Fruit fly (Drosophila melanogaster) whole organism, prepupa: Measurements from ENCODE around the gene xit.

Experiments
- CG10631 ChIP-seq: fragments of 200-800 bp; sonication (Bioruptor generic); optimal IDR thresholded peaks from 2 replicates; lab custom pipeline; 2016; ENCODE audit warnings: missing biosample characterization, missing genetic modification characterization
- CG10669 ChIP-seq: fragments of 200-800 bp; sonication (Bioruptor generic); optimal IDR thresholded peaks from 3 replicates; lab custom pipeline; 2018; ENCODE audit warnings: missing biosample characterization, mild to moderate bottlenecking, missing genetic modification characterization, moderate library complexity
- CG11294 ChIP-seq: fragments of 200-800 bp; sonication (Bioruptor generic); IDR thresholded peaks from 2 replicates; pipeline ENCODE4 v1.3.6; 2022; ENCODE audit warnings: missing biosample characterization, missing genetic modification characterization
- CG11762 ChIP-seq: fragments of 200-800 bp; sonication (Bioruptor generic); optimal IDR thresholded peaks from 3 replicates; lab custom pipeline; 2016; ENCODE audit warnings: missing biosample characterization, missing genetic modification characterization; ENCODE audit not compliant: insufficient read depth
- CG11902 ChIP-seq: fragments of 200-800 bp; sonication (Bioruptor generic); optimal IDR thresholded peaks from 3 replicates; lab custom pipeline; 2016; ENCODE audit warnings: missing biosample characterization, missing genetic modification characterization
- CG1621 ChIP-seq: fragments of 200-800 bp; sonication (Bioruptor generic); optimal IDR thresholded peaks from 3 replicates; lab custom pipeline; 2018; ENCODE audit warnings: missing biosample characterization, mild to moderate bottlenecking, missing genetic modification characterization
- CG16779 ChIP-seq: fragments of 200-800 bp; sonication (Bioruptor generic); optimal IDR thresholded peaks from 3 replicates; lab custom pipeline; 2017; ENCODE audit warnings: missing biosample characterization, mild to moderate bottlenecking, missing genetic modification characterization
- CG3032 ChIP-seq: fragments of 200-800 bp; optimal IDR thresholded peaks from 2 replicates; lab custom pipeline; 2019; ENCODE audit warnings: missing biosample characterization, mild to moderate bottlenecking, missing genetic modification characterization, moderate library complexity
- CG31627 ChIP-seq: fragments of 200-800 bp; sonication (Bioruptor generic); optimal IDR thresholded peaks from 3 replicates; lab custom pipeline; 2016; ENCODE audit warnings: missing biosample characterization, missing genetic modification characterization
- CG32006 ChIP-seq: fragments of 200-800 bp; sonication (Bioruptor generic); optimal IDR thresholded peaks from 3 replicates; lab custom pipeline; 2017; ENCODE audit warnings: missing biosample characterization, mild to moderate bottlenecking, missing genetic modification characterization
- CG34406 ChIP-seq: fragments of 200-800 bp; sonication (Bioruptor generic); optimal IDR thresholded peaks from 3 replicates; lab custom pipeline; 2016; ENCODE audit warnings: missing biosample characterization, missing genetic modification characterization
- CG3919 ChIP-seq: fragments of 200-800 bp; sonication (Bioruptor generic); optimal IDR thresholded peaks from 3 replicates; lab custom pipeline; 2016; ENCODE audit warnings: missing biosample characterization, missing genetic modification characterization
- CG6276 ChIP-seq: fragments of 200-800 bp; sonication (Bioruptor generic); optimal IDR thresholded peaks from 2 replicates; lab custom pipeline; 2017; ENCODE audit warnings: missing biosample characterization, mild to moderate bottlenecking, missing genetic modification characterization
- CG6792 ChIP-seq: fragments of 200-800 bp; sonication (Bioruptor generic); optimal IDR thresholded peaks from 3 replicates; lab custom pipeline; 2016; ENCODE audit warnings: missing biosample characterization, missing genetic modification characterization
- CG6808 ChIP-seq: fragments of 200-800 bp; sonication (Bioruptor generic); optimal IDR thresholded peaks from 3 replicates; lab custom pipeline; 2017; ENCODE audit warnings: missing biosample characterization, missing genetic modification characterization, mild to moderate bottlenecking, moderate library complexity, missing genetic modification reagents
- CG6854 ChIP-seq: fragments of 200-800 bp; sonication (Bioruptor generic); optimal IDR thresholded peaks from 2 replicates; lab custom pipeline; 2017; ENCODE audit warnings: missing biosample characterization, mild to moderate bottlenecking, missing genetic modification characterization
- CG7368 ChIP-seq: fragments of 200-800 bp; sonication (Bioruptor generic); optimal IDR thresholded peaks from 3 replicates; lab custom pipeline; 2016; ENCODE audit warnings: missing biosample characterization, missing genetic modification characterization
- CG8119 ChIP-seq: fragments of 200-800 bp; sonication (Bioruptor generic); IDR thresholded peaks from 3 replicates; pipeline ENCODE4 v1.3.6; 2022; ENCODE audit warnings: missing biosample characterization, missing genetic modification characterization
- CG8319 ChIP-seq: fragments of 200-800 bp; sonication (Bioruptor generic); optimal IDR thresholded peaks from 3 replicates; lab custom pipeline; 2016; ENCODE audit warnings: missing biosample characterization, missing genetic modification characterization
- CG8632 ChIP-seq: fragments of 200-800 bp; sonication (Bioruptor generic); optimal IDR thresholded peaks from 3 replicates; lab custom pipeline; 2016; ENCODE audit warnings: missing biosample characterization, missing genetic modification characterization
- CG9139 ChIP-seq: fragments of 200-800 bp; sonication (Bioruptor generic); optimal IDR thresholded peaks from 3 replicates; lab custom pipeline; 2017; ENCODE audit warnings: missing biosample characterization, mild to moderate bottlenecking, missing genetic modification characterization
- Eip75B ChIP-seq: fragments of 200-800 bp; sonication (Bioruptor generic); optimal IDR thresholded peaks from 3 replicates; lab custom pipeline; 2016; ENCODE audit warnings: missing biosample characterization, missing genetic modification characterization
- Eip78C ChIP-seq: fragments of 200-800 bp; sonication (Bioruptor generic); peaks from one replicate; lab custom pipeline; 2016; ENCODE audit warnings: missing biosample characterization, missing genetic modification characterization
- Eip93F ChIP-seq: fragments of 200-800 bp; sonication (Bioruptor generic); optimal IDR thresholded peaks from 2 replicates; lab custom pipeline; 2016; ENCODE audit warnings: missing biosample characterization, mild to moderate bottlenecking, missing genetic modification characterization
- Ets21C ChIP-seq: fragments of 200-800 bp; sonication (Bioruptor generic); optimal IDR thresholded peaks from 3 replicates; lab custom pipeline; 2016; ENCODE audit warnings: missing biosample characterization, missing genetic modification characterization
- Hr38 ChIP-seq: sonication (Bioruptor generic); optimal IDR thresholded peaks from 2 replicates; lab custom pipeline; 2016; ENCODE audit warnings: missing biosample characterization, missing genetic modification characterization
- Hr4 ChIP-seq: fragments of 200-800 bp; sonication (Bioruptor generic); optimal IDR thresholded peaks from 3 replicates; lab custom pipeline; 2016; ENCODE audit warnings: missing biosample characterization, missing genetic modification characterization
- Lpt ChIP-seq: fragments of 200-800 bp; sonication (Bioruptor generic); optimal IDR thresholded peaks from 3 replicates; lab custom pipeline; 2016; ENCODE audit warnings: missing biosample characterization, missing genetic modification characterization
- Smox ChIP-seq: fragments of 200-800 bp; sonication (Bioruptor generic); optimal IDR thresholded peaks from 3 replicates; lab custom pipeline; 2016; ENCODE audit warnings: missing biosample characterization, missing genetic modification characterization
- Sox15 ChIP-seq: fragments of 200-800 bp; sonication (Bioruptor generic); optimal IDR thresholded peaks from 3 replicates; lab custom pipeline; 2016; ENCODE audit warnings: missing biosample characterization, missing genetic modification characterization
- achi ChIP-seq: fragments of 200-800 bp; sonication (Bioruptor generic); optimal IDR thresholded peaks from 3 replicates; lab custom pipeline; 2016; ENCODE audit warnings: missing biosample characterization, missing genetic modification characterization
- cyc ChIP-seq: fragments of 200-800 bp; sonication (Bioruptor generic); optimal IDR thresholded peaks from 3 replicates; lab custom pipeline; 2016; ENCODE audit warnings: missing biosample characterization, missing genetic modification characterization
- dsx ChIP-seq: fragments of 200-800 bp; optimal IDR thresholded peaks from 3 replicates; lab custom pipeline; 2019; ENCODE audit warnings: missing biosample characterization, mild to moderate bottlenecking, missing genetic modification characterization, moderate library complexity; ENCODE audit not compliant: poor library complexity, severe bottlenecking
- eg ChIP-seq: fragments of 200-800 bp; sonication (Bioruptor generic); IDR thresholded peaks from 3 replicates; pipeline ENCODE4 v1.3.6; 2022; ENCODE audit warnings: missing biosample characterization, missing genetic modification characterization
- esn ChIP-seq: fragments of 200-800 bp; sonication (Bioruptor generic); optimal IDR thresholded peaks from 2 replicates; lab custom pipeline; 2016; ENCODE audit warnings: missing biosample characterization, mild to moderate bottlenecking, missing genetic modification characterization, moderate library complexity
- fd59A ChIP-seq: fragments of 200-800 bp; sonication (Bioruptor generic); optimal IDR thresholded peaks from 2 replicates; lab custom pipeline; 2017; ENCODE audit warnings: missing biosample characterization, mild to moderate bottlenecking, missing genetic modification characterization, missing genetic modification reagents
- fd85E ChIP-seq: fragments of 200-800 bp; sonication (Bioruptor generic); optimal IDR thresholded peaks from 3 replicates; lab custom pipeline; 2016; ENCODE audit warnings: missing biosample characterization, missing genetic modification characterization
- lz ChIP-seq: fragments of 200-800 bp; sonication (Bioruptor generic); optimal IDR thresholded peaks from 3 replicates; lab custom pipeline; 2016; ENCODE audit warnings: missing biosample characterization, missing genetic modification characterization
- pdm3 ChIP-seq: fragments of 200-800 bp; sonication (Bioruptor generic); optimal IDR thresholded peaks from 3 replicates; lab custom pipeline; 2016; ENCODE audit warnings: missing biosample characterization, missing genetic modification characterization
- spab ChIP-seq: fragments of 200-800 bp; sonication (Bioruptor generic); optimal IDR thresholded peaks from 2 replicates; lab custom pipeline; 2017; ENCODE audit warnings: missing biosample characterization, mild to moderate bottlenecking, missing genetic modification characterization, missing genetic modification reagents
- ss ChIP-seq, 2 experiments: fragments of 200-800 bp; sonication (Bioruptor generic); optimal IDR thresholded peaks; 2 replicates in 1 of 2; 3 replicates in 1 of 2; lab custom pipeline; 2017 to 2018; ENCODE audit warnings: mild to moderate bottlenecking in 2 of 2, missing biosample characterization in 2 of 2, missing genetic modification characterization in 2 of 2, moderate library complexity in 1 of 2
- svp ChIP-seq: fragments of 200-800 bp; sonication (Bioruptor generic); peaks from one replicate; lab custom pipeline; 2016; ENCODE audit warnings: missing biosample characterization, missing genetic modification characterization
- topi ChIP-seq: fragments of 200-800 bp; sonication (Bioruptor generic); optimal IDR thresholded peaks from 3 replicates; lab custom pipeline; 2016; ENCODE audit warnings: missing biosample characterization, missing genetic modification characterization
- vri ChIP-seq: fragments of 200-800 bp; sonication (Bioruptor generic); optimal IDR thresholded peaks from 3 replicates; lab custom pipeline; 2016; ENCODE audit warnings: missing biosample characterization, mild to moderate bottlenecking, missing genetic modification characterization

xit gene

dm6 chrX:6855366-6856200, 34.8 kb downstream of the xit start (continued):
- TF ChIP-seq lz: peak; percentile 95
- TF ChIP-seq fd85E (GFP tag; lab: Kevin White, UChicago): no peak
- peak; percentile 48 for TF ChIP-seq CG11762
- peak; percentile 85 for TF ChIP-seq dsx (GFP tag; lab: Kevin White, UChicago)
- TF ChIP-seq CG1621 (tag; lab: Kevin White, UChicago): peak; percentile 73
- TF ChIP-seq Hr4 (GFP tag; lab: Kevin White, UChicago): peak; percentile 91
- peak; percentile 66 for TF ChIP-seq spab
- TF ChIP-seq Eip93F (GFP tag; lab: Kevin White, UChicago): peak; percentile 85
- TF ChIP-seq CG10669: peak; percentile 66
- TF ChIP-seq esn (GFP tag; lab: Kevin White, UChicago): peak; percentile 95
- TF ChIP-seq CG9139 (GFP tag; lab: Kevin White, UChicago): peak; percentile 50
- TF ChIP-seq Hr38 (GFP tag; lab: Kevin White, UChicago): no peak
- peak; percentile 92 for TF ChIP-seq CG31627 (GFP tag; lab: Kevin White, UChicago)
- peak; percentile 72 for TF ChIP-seq CG6276 (GFP tag; lab: Kevin White, UChicago)
- peak; percentile 63 for TF ChIP-seq CG8319 (GFP tag; lab: Kevin White, UChicago)
- TF ChIP-seq topi (GFP tag; lab: Kevin White, UChicago): peak; percentile 86
- peak; percentile 92 for TF ChIP-seq Smox (GFP tag; lab: Kevin White, UChicago)
- peak; percentile 96 for TF ChIP-seq CG32006 (GFP tag; lab: Kevin White, UChicago)
- peak; percentile 69 for TF ChIP-seq CG6808 (GFP tag; lab: Kevin White, UChicago)
- TF ChIP-seq fd59A (GFP tag; lab: Kevin White, UChicago): peak; percentile 87
- TF ChIP-seq Lpt (GFP tag; lab: Kevin White, UChicago): peak; percentile 76
- TF ChIP-seq, all 60 proteins: peak for 57

- peak; percentile 12 for TF ChIP-seq Lpt (GFP tag; lab: Kevin White, UChicago)
- no peak for TF ChIP-seq Eip93F (GFP tag; lab: Kevin White, UChicago)
- peak; percentile 68 for TF ChIP-seq CG6276 (GFP tag; lab: Kevin White, UChicago)
- TF ChIP-seq CG8119 (GFP tag; lab: Robert Waterston, UW): peak; percentile 79
- peak; percentile 60 for TF ChIP-seq lz
- TF ChIP-seq CG34406 (GFP tag; lab: Kevin White, UChicago): peak; percentile 51
- TF ChIP-seq CG32006 (GFP tag; lab: Kevin White, UChicago): peak; percentile 79
- no peak for TF ChIP-seq spab
- TF ChIP-seq esn (GFP tag; lab: Kevin White, UChicago): peak; percentile 70
- peak; percentile 10 for TF ChIP-seq CG3032 (tag; lab: Kevin White, UChicago)
- TF ChIP-seq topi (GFP tag; lab: Kevin White, UChicago): peak; percentile 63
- peak; percentile 7 for TF ChIP-seq CG11902 (GFP tag; lab: Kevin White, UChicago)
- peak; percentile 87 for TF ChIP-seq Eip78C
- TF ChIP-seq vri (GFP tag; lab: Kevin White, UChicago): no peak
- TF ChIP-seq CG10631: peak; percentile 54
- no peak for TF ChIP-seq CG1621 (tag; lab: Kevin White, UChicago)
- TF ChIP-seq CG11294 (GFP tag; lab: Robert Waterston, UW): peak; percentile 54
- TF ChIP-seq CG10669: peak; percentile 42
- peak; percentile 56 for TF ChIP-seq CG3919
- peak; percentile 7 for TF ChIP-seq Sox15 (GFP tag; lab: Kevin White, UChicago)
- TF ChIP-seq CG6808 (GFP tag; lab: Kevin White, UChicago): peak; percentile 14
- TF ChIP-seq CG8319 (GFP tag; lab: Kevin White, UChicago): peak; percentile 34
- TF ChIP-seq CG6854 (GFP tag; lab: Kevin White, UChicago): no peak
- no peak for TF ChIP-seq Hr38 (GFP tag; lab: Kevin White, UChicago)
- TF ChIP-seq Eip75B (GFP tag; lab: Kevin White, UChicago): peak; percentile 29
- TF ChIP-seq CG8632: peak; percentile 56
- peak; percentile 29 for TF ChIP-seq CG31627 (GFP tag; lab: Kevin White, UChicago)
- TF ChIP-seq eg (GFP tag; lab: Robert Waterston, UW): peak; percentile 83
- TF ChIP-seq CG16779 (tag; lab: Kevin White, UChicago): peak; percentile 21
- peak in 1 of 2 experiments; percentile 23 for TF ChIP-seq ss (GFP tag; optimal IDR thresholded peaks at IDR 0.05; lab: Kevin White, UChicago)
- peak; percentile 16 for TF ChIP-seq Ets21C (GFP tag; lab: Kevin White, UChicago)
- peak; percentile 47 for TF ChIP-seq cyc (GFP tag; lab: Kevin White, UChicago)
- TF ChIP-seq achi (GFP tag; lab: Kevin White, UChicago): peak; percentile 52
- TF ChIP-seq CG7368 (GFP tag; lab: Kevin White, UChicago): peak; percentile 2
- TF ChIP-seq svp: peak; percentile 77
- peak; percentile 47 for TF ChIP-seq pdm3 (GFP tag; lab: Kevin White, UChicago)
- peak; percentile 32 for TF ChIP-seq CG6792 (GFP tag; lab: Kevin White, UChicago)
These were observed 35.6 kb downstream of the xit start for dm6 chrX:6856332-6856995.
